Worm (Caenorhabditis elegans) whole organism, L3 larva: ENCODE results near the gene lex-1.

Source experiments
- jun-1 ChIP-seq: fragments of 150-350 bp; optimal IDR thresholded peaks from 2 replicates; lab custom pipeline; 2014; ENCODE audit warnings: missing biosample characterization, missing genetic modification reagents, missing genetic modification characterization
- snpc-4 ChIP-seq: fragments of 150-350 bp; optimal IDR thresholded peaks from 2 replicates; lab custom pipeline; 2014; ENCODE audit warnings: missing biosample characterization, missing genetic modification characterization
- zag-1 ChIP-seq: fragments of 150-350 bp; optimal IDR thresholded peaks from 2 replicates; lab custom pipeline; 2014; ENCODE audit warnings: missing biosample characterization, missing genetic modification characterization

ce11 chrIV:12088898-12089297, 9.6 kb downstream of the lex-1 start:
- TF ChIP-seq snpc-4 (peak; percentile 24), zag-1 (tag; lab: Kevin White, UChicago) (no peak), jun-1 (no peak)
